Fruit fly (Drosophila melanogaster) whole organism, wandering third instar larva: Measurements from ENCODE around the gene CG7542.
A peak's percentile ranks its signal among the peaks of the same experiment; 100 is the strongest.

Experiments used
- Abd-B ChIP-seq: fragments of >200 bp; optimal IDR thresholded peaks from 2 replicates; lab custom pipeline; 2017; ENCODE audit warnings: missing biosample characterization, missing genetic modification characterization
- CG32264 ChIP-seq: fragments of 200-800 bp; sonication (Bioruptor generic); optimal IDR thresholded peaks from 2 replicates; lab custom pipeline; 2016; ENCODE audit warnings: missing biosample characterization, missing genetic modification characterization
- CG9705 ChIP-seq: fragments of 200-800 bp; sonication (Bioruptor generic); optimal IDR thresholded peaks from 2 replicates; lab custom pipeline; 2018; ENCODE audit warnings: missing biosample characterization, mild to moderate bottlenecking, missing genetic modification characterization
- CrebA ChIP-seq: fragments of 200-800 bp; sonication (Bioruptor generic); optimal IDR thresholded peaks from 2 replicates; lab custom pipeline; 2016; ENCODE audit warnings: missing biosample characterization, mild to moderate bottlenecking, missing genetic modification characterization, borderline replicate concordance
- Dfd ChIP-seq: fragments of >200 bp; optimal IDR thresholded peaks from 2 replicates; lab custom pipeline; 2017; ENCODE audit warnings: missing biosample characterization, missing genetic modification characterization
- Dif ChIP-seq: fragments of 200-275, 200-300 bp; sonication (Bioruptor generic); optimal IDR thresholded peaks from 2 replicates; lab custom pipeline; 2018; ENCODE audit warnings: missing biosample characterization, missing genetic modification characterization; ENCODE audit not compliant: partially characterized antibody
- GATAd ChIP-seq: sonication (Bioruptor generic); optimal IDR thresholded peaks from 2 replicates; lab custom pipeline; 2016; ENCODE audit warnings: missing biosample characterization, missing genetic modification characterization
- HLH106 ChIP-seq: fragments of 200-800 bp; optimal IDR thresholded peaks from 3 replicates; lab custom pipeline; 2019; ENCODE audit warnings: missing biosample characterization, mild to moderate bottlenecking, missing genetic modification characterization, moderate library complexity
- Hnf4 ChIP-seq: fragments of 200-800 bp; sonication (Bioruptor generic); optimal IDR thresholded peaks from 2 replicates; lab custom pipeline; 2016; ENCODE audit warnings: missing biosample characterization, mild to moderate bottlenecking, missing genetic modification characterization
- Hr78 ChIP-seq: fragments of >200 bp; optimal IDR thresholded peaks from 2 replicates; lab custom pipeline; 2017; ENCODE audit warnings: missing biosample characterization, missing genetic modification characterization
- Hr83 ChIP-seq: fragments of 200-300 bp; sonication (Bioruptor generic); optimal IDR thresholded peaks from 2 replicates; lab custom pipeline; 2016; ENCODE audit warnings: missing biosample characterization, mild to moderate bottlenecking, missing genetic modification characterization, moderate library complexity; ENCODE audit not compliant: poor library complexity, severe bottlenecking
- Jra ChIP-seq: sonication (Bioruptor generic); optimal IDR thresholded peaks from 2 replicates; lab custom pipeline; 2016; ENCODE audit warnings: missing biosample characterization, missing genetic modification characterization
- Mio ChIP-seq: sonication (Bioruptor generic); optimal IDR thresholded peaks from 2 replicates; lab custom pipeline; 2016; ENCODE audit warnings: missing biosample characterization, missing genetic modification characterization
- Myc ChIP-seq: fragments of >200 bp; optimal IDR thresholded peaks from 2 replicates; lab custom pipeline; 2017
- N ChIP-seq: fragments of >200 bp; optimal IDR thresholded peaks from 2 replicates; lab custom pipeline; 2018; ENCODE audit warnings: missing biosample characterization, missing external identifiers, missing genetic modification characterization
- OdsH ChIP-seq: fragments of 200-800 bp; sonication (Bioruptor generic); optimal IDR thresholded peaks from 2 replicates; lab custom pipeline; 2016; ENCODE audit warnings: missing biosample characterization, mild to moderate bottlenecking, missing genetic modification characterization
- Rel ChIP-seq, 2 experiments: fragments of 200-800 bp; sonication (Bioruptor generic) in 1 of 2; optimal IDR thresholded peaks; 2 replicates in 1 of 2; 3 replicates in 1 of 2; lab custom pipeline; 2016 to 2019; ENCODE audit warnings: mild to moderate bottlenecking in 2 of 2, missing biosample characterization in 2 of 2, missing genetic modification characterization in 2 of 2, moderate library complexity in 1 of 2
- Sp1 ChIP-seq: fragments of 200-800 bp; sonication (Bioruptor generic); optimal IDR thresholded peaks from 3 replicates; lab custom pipeline; 2019; ENCODE audit warnings: missing biosample characterization, mild to moderate bottlenecking, missing genetic modification characterization, moderate library complexity
- Vsx2 ChIP-seq: fragments of 200-300, 225-300 bp; sonication (Bioruptor generic); optimal IDR thresholded peaks from 2 replicates; lab custom pipeline; 2018; ENCODE audit warnings: missing biosample characterization, missing genetic modification characterization; ENCODE audit not compliant: partially characterized antibody
- br ChIP-seq: fragments of 200-800 bp; sonication (Bioruptor generic); optimal IDR thresholded peaks from 2 replicates; lab custom pipeline; 2016; ENCODE audit warnings: missing biosample characterization, missing genetic modification characterization
- brk ChIP-seq: fragments of 200-800 bp; sonication (Bioruptor generic); optimal IDR thresholded peaks from 2 replicates; lab custom pipeline; 2016; ENCODE audit warnings: missing biosample characterization, mild to moderate bottlenecking, missing genetic modification characterization
- dl ChIP-seq, 2 experiments: fragments of 175-275, 200-275 bp in 1 of 2; fragments of 200-275 bp in 1 of 2; sonication (Bioruptor generic); optimal IDR thresholded peaks; lab custom pipeline; 2018; ENCODE audit warnings: mild to moderate bottlenecking in 2 of 2, missing biosample characterization in 2 of 2, missing genetic modification characterization in 2 of 2, moderate library complexity in 2 of 2; ENCODE audit not compliant: partially characterized antibody in 2 of 2, insufficient read depth in 1 of 2
- dmrt93B ChIP-seq: fragments of 200-800 bp; sonication (Bioruptor generic); optimal IDR thresholded peaks from 2 replicates; lab custom pipeline; 2018; ENCODE audit warnings: missing biosample characterization, mild to moderate bottlenecking, missing genetic modification characterization
- dsf ChIP-seq: sonication (Bioruptor generic); optimal IDR thresholded peaks from 2 replicates; lab custom pipeline; 2016; ENCODE audit warnings: missing biosample characterization, missing genetic modification characterization, borderline replicate concordance
- ey ChIP-seq: fragments of 200-800 bp; sonication (Bioruptor generic); optimal IDR thresholded peaks from 2 replicates; lab custom pipeline; 2016; ENCODE audit warnings: missing biosample characterization, missing genetic modification characterization
- foxo ChIP-seq, 2 experiments: fragments of 200-800 bp; sonication (Bioruptor generic); optimal IDR thresholded peaks; 2 replicates in 1 of 2; 3 replicates in 1 of 2; lab custom pipeline; 2016 to 2017; ENCODE audit warnings: missing biosample characterization in 2 of 2, missing genetic modification characterization in 2 of 2
- fru ChIP-seq: fragments of 200-800 bp; sonication (Bioruptor generic); optimal IDR thresholded peaks from 3 replicates; lab custom pipeline; 2016; ENCODE audit warnings: missing biosample characterization, mild to moderate bottlenecking, missing genetic modification characterization
- h ChIP-seq: fragments of 200-800 bp; sonication (Bioruptor generic); optimal IDR thresholded peaks from 3 replicates; lab custom pipeline; 2016; ENCODE audit warnings: missing biosample characterization, mild to moderate bottlenecking, missing genetic modification characterization
- jim ChIP-seq: fragments of 175-275, 200-325 bp; sonication (Bioruptor generic); optimal IDR thresholded peaks from 2 replicates; lab custom pipeline; 2016; ENCODE audit warnings: missing biosample characterization, mild to moderate bottlenecking, missing genetic modification characterization
- lola ChIP-seq: fragments of >200 bp; optimal IDR thresholded peaks from 2 replicates; lab custom pipeline; 2017; ENCODE audit warnings: missing biosample characterization, missing genetic modification characterization
- pan ChIP-seq: fragments of >200 bp; optimal IDR thresholded peaks from 2 replicates; lab custom pipeline; 2017
- psq ChIP-seq: fragments of 200-800 bp; sonication (Bioruptor generic); optimal IDR thresholded peaks from 3 replicates; lab custom pipeline; 2017; ENCODE audit warnings: missing biosample characterization, mild to moderate bottlenecking, missing genetic modification characterization, moderate library complexity
- rgr ChIP-seq: fragments of 200-800 bp; sonication (Bioruptor generic); optimal IDR thresholded peaks from 3 replicates; lab custom pipeline; 2016; ENCODE audit warnings: missing biosample characterization, mild to moderate bottlenecking, missing genetic modification characterization
- sage ChIP-seq: fragments of 200-800 bp; sonication (Bioruptor generic); optimal IDR thresholded peaks from 2 replicates; lab custom pipeline; 2016; ENCODE audit warnings: missing biosample characterization, mild to moderate bottlenecking, missing genetic modification characterization
- sv ChIP-seq: fragments of 200-800 bp; sonication (Bioruptor generic); optimal IDR thresholded peaks from 3 replicates; lab custom pipeline; 2016; ENCODE audit warnings: missing biosample characterization, missing genetic modification characterization
- tai ChIP-seq: sonication (Bioruptor generic); optimal IDR thresholded peaks from 2 replicates; lab custom pipeline; 2016; ENCODE audit warnings: missing biosample characterization, missing genetic modification characterization
- usp ChIP-seq: fragments of >200 bp; optimal IDR thresholded peaks from 2 replicates; lab custom pipeline; 2017; ENCODE audit warnings: missing biosample characterization, missing genetic modification characterization
- woc ChIP-seq: sonication (Bioruptor generic); optimal IDR thresholded peaks from 2 replicates; lab custom pipeline; 2016; ENCODE audit warnings: missing biosample characterization, mild to moderate bottlenecking, missing genetic modification characterization

The CG7542 gene

DNA sequence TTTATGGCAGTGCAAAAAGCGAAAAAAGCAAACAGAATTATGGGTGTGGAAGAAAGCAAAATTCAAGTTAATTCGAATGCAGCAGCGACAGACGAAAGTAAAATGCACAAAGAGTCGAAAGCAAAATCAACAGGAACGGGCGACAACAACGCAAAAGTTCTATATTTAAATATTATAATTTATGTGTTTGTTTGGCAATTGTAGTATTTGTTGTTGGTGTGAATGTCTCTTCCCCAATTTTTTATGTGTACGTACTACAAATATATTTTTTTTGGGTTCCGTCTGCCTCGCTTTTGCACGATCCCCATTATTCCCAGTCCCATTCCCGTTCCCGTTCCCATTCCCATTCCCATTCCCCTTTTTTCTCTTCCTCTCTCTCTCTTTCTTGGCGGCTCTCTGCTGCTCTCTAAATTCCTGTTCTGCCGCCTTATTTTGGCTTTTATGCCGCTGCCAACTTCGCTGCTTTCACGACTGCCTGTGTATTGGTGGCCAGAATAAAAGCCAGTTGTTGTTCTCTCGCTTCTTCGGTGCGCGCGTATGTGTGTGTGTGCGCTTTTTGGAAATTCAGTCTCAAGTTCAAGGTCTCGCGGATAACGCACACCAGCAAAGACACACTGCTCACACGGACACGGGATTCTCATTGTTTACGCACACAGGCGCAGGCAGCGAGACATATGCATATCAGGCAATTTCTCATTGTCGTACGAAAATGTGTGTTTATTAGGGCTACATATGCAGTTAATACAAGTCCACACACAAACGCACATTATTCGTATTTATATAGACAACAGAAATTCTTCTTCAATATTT is 20.3 kb downstream of the CG7542 start:
- TF ChIP-seq CG32264 (GFP tag; lab: Kevin White, UChicago) (peak; percentile 37), Hnf4 (GFP tag; lab: Kevin White, UChicago) (peak; percentile 34), Sp1 (GFP tag; lab: Kevin White, UChicago) (peak; percentile 4), Dfd (GFP tag; lab: Kevin White, UChicago) (no peak), h (peak; percentile 76), GATAd (GFP tag; lab: Kevin White, UChicago) (no peak), dl (GFP tag; optimal IDR thresholded peaks at IDR 0.05; lab: Kevin White, UChicago; ENCODE audit: insufficient read depth in 1 of 2, partially characterized antibody in 2 of 2) (peak; percentile 93 to 94), pan (lab: Kevin White, UChicago) (no peak), Hr83 (GFP tag; lab: Kevin White, UChicago) (peak; percentile 43), ey (GFP tag; lab: Kevin White, UChicago) (peak; percentile 2), woc (GFP tag; lab: Kevin White, UChicago) (peak; percentile 25), N (GFP tag; lab: Kevin White, UChicago) (peak; percentile 46), sv (GFP tag; lab: Kevin White, UChicago) (no peak), rgr (GFP tag; lab: Kevin White, UChicago) (peak; percentile 31), OdsH (peak; percentile 13), Myc (lab: Kevin White, UChicago) (no peak), Dif (GFP tag; lab: Kevin White, UChicago) (peak; percentile 94), Rel (GFP tag; optimal IDR thresholded peaks at IDR 0.05; lab: Kevin White, UChicago) (peak; percentile 48), Rel (tag; optimal IDR thresholded peaks at IDR 0.05; lab: Kevin White, UChicago) (no peak), Mio (no peak), dsf (GFP tag; lab: Kevin White, UChicago) (peak; percentile 29), Hr78 (GFP tag; lab: Kevin White, UChicago) (peak; percentile 42), HLH106 (tag; lab: Kevin White, UChicago) (peak; percentile 17), CrebA (GFP tag; lab: Kevin White, UChicago) (peak; percentile 75), sage (peak; percentile 30), fru (peak; percentile 82), jim (peak; percentile 24), foxo (GFP tag; optimal IDR thresholded peaks at IDR 0.05; lab: Kevin White, UChicago) (peak in 1 of 2 experiments; percentile 20), Vsx2 (peak; percentile 85), br (GFP tag; lab: Kevin White, UChicago) (peak; percentile 56), tai (GFP tag; lab: Kevin White, UChicago) (peak; percentile 42), lola (GFP tag; lab: Kevin White, UChicago) (no peak), Abd-B (no peak), brk (GFP tag; lab: Kevin White, UChicago) (peak; percentile 75), CG9705 (no peak), dmrt93B (GFP tag; lab: Kevin White, UChicago) (no peak), usp (no peak), Jra (peak; percentile 62), psq (GFP tag; lab: Kevin White, UChicago) (peak; percentile 95)
- TF ChIP-seq, all 38 proteins: peak for 27

DNA sequence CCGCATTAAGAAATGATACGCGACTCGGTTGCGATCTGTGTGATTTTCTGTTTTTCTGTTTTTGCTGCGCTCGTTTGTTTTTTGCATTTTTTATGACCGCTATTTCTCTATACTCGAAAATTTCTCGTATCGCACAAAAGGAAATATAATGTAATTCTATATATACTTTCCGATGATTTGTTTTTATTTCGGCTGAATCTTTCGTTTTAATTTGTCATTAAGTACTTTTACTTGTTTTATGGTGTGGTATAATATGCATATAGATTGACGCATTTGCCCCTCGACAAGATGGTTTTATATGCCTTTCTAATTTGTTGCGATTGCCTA is 20.9 kb downstream of the CG7542 start:
- TF ChIP-seq jim (no peak), foxo (GFP tag; optimal IDR thresholded peaks at IDR 0.05; lab: Kevin White, UChicago) (peak in 1 of 2 experiments; percentile 53), CrebA (GFP tag; lab: Kevin White, UChicago) (peak; percentile 23), Myc (lab: Kevin White, UChicago) (no peak), dl (GFP tag; optimal IDR thresholded peaks at IDR 0.05; lab: Kevin White, UChicago; ENCODE audit: insufficient read depth in 1 of 2, partially characterized antibody in 2 of 2) (no peak), Dif (GFP tag; lab: Kevin White, UChicago) (no peak), tai (GFP tag; lab: Kevin White, UChicago) (no peak), Dfd (GFP tag; lab: Kevin White, UChicago) (no peak), Abd-B (no peak), Sp1 (GFP tag; lab: Kevin White, UChicago) (peak; percentile 44), N (GFP tag; lab: Kevin White, UChicago) (no peak), Rel (GFP tag; optimal IDR thresholded peaks at IDR 0.05; lab: Kevin White, UChicago) (no peak), Rel (tag; optimal IDR thresholded peaks at IDR 0.05; lab: Kevin White, UChicago) (peak; percentile 81)
